Worm (Caenorhabditis elegans) whole organism, young adult: Measurements from ENCODE around the gene smc-5.
"Not testable (repeated sequence)": the region's sequence is repeated elsewhere in the genome, so short reads cannot be mapped to it uniquely, and the experiment has no call there.

Experiments used
- B0019.2 ChIP-seq: fragments of 200-800 bp; sonication (Bioruptor generic); conservative IDR thresholded peaks from 2 replicates; pipeline ENCODE4 v1.3.6; 2022; ENCODE audit warnings: missing genetic modification reagents, missing genetic modification characterization, missing compliant biosample characterization
- B0261.1 ChIP-seq: sonication (generic microtip); optimal IDR thresholded peaks from 2 replicates; lab custom pipeline; 2016; ENCODE audit warnings: mild to moderate bottlenecking, missing genetic modification characterization, moderate library complexity, missing compliant biosample characterization
- F37B4.10 ChIP-seq: fragments of 200-800 bp; sonication (Bioruptor generic); IDR thresholded peaks from 2 replicates; pipeline ENCODE4 v1.3.6; 2022; ENCODE audit warnings: missing genetic modification characterization, missing compliant biosample characterization
- F49E8.2 ChIP-seq: sonication (generic microtip); optimal IDR thresholded peaks from 3 replicates; lab custom pipeline; 2017; ENCODE audit warnings: missing genetic modification characterization, mild to moderate bottlenecking, missing compliant biosample characterization, antibody characterized with exemption, moderate library complexity; ENCODE audit not compliant: insufficient read depth
- K12H6.12 ChIP-seq: fragments of 200-800 bp; sonication (Bioruptor generic); optimal IDR thresholded peaks from 2 replicates; lab custom pipeline; 2018; ENCODE audit warnings: mild to moderate bottlenecking, missing genetic modification characterization, missing compliant biosample characterization
- T26A5.8 ChIP-seq: sonication (generic microtip); optimal IDR thresholded peaks from 2 replicates; lab custom pipeline; 2016; ENCODE audit warnings: missing genetic modification characterization, missing compliant biosample characterization
- Y53G8AR.9 ChIP-seq: fragments of 200-800 bp; sonication (Bioruptor generic); conservative IDR thresholded peaks from 2 replicates; pipeline ENCODE4 v1.3.6; 2022; ENCODE audit warnings: missing genetic modification reagents, missing genetic modification characterization, missing compliant biosample characterization
- akir-1 ChIP-seq: fragments of 200-800 bp; sonication (Bioruptor generic); optimal IDR thresholded peaks from 2 replicates; lab custom pipeline; 2018; ENCODE audit warnings: mild to moderate bottlenecking, missing genetic modification characterization, moderate library complexity, missing compliant biosample characterization
- attf-5 ChIP-seq: fragments of 200-800 bp; sonication (Bioruptor generic); optimal IDR thresholded peaks from 2 replicates; lab custom pipeline; 2018; ENCODE audit warnings: mild to moderate bottlenecking, missing genetic modification characterization, missing compliant biosample characterization
- ccch-3 ChIP-seq: fragments of 200-800 bp; sonication (Bioruptor generic); optimal IDR thresholded peaks from 2 replicates; lab custom pipeline; 2018; ENCODE audit warnings: mild to moderate bottlenecking, missing genetic modification characterization, missing compliant biosample characterization
- cebp-1 ChIP-seq, 2 experiments: fragments of 200-800 bp in 1 of 2; sonication (Bioruptor generic) in 1 of 2; sonication (generic microtip) in 1 of 2; IDR thresholded peaks in 1 of 2; optimal IDR thresholded peaks in 1 of 2; 2 replicates each; pipeline versions ENCODE4 v1.3.6 to Lab custom; 2017 to 2022; ENCODE audit warnings: missing compliant biosample characterization in 2 of 2, missing genetic modification characterization in 2 of 2, mild to moderate bottlenecking in 1 of 2, missing genetic modification reagents in 1 of 2, moderate library complexity in 1 of 2
- dpff-1 ChIP-seq: sonication (generic microtip); optimal IDR thresholded peaks from 2 replicates; lab custom pipeline; 2017; ENCODE audit warnings: mild to moderate bottlenecking, missing genetic modification characterization, missing compliant biosample characterization
- ets-4 ChIP-seq: fragments of 200-800 bp; sonication (Bioruptor generic); optimal IDR thresholded peaks from 2 replicates; lab custom pipeline; 2018; ENCODE audit warnings: mild to moderate bottlenecking, missing genetic modification characterization, missing compliant biosample characterization
- him-1 ChIP-seq: sonication (generic microtip); optimal IDR thresholded peaks from 2 replicates; lab custom pipeline; 2016; ENCODE audit warnings: missing genotype, missing genetic modification reagents, missing genetic modification characterization, missing compliant biosample characterization
- hmg-1.2 ChIP-seq: fragments of 200-800 bp; sonication (Bioruptor generic); IDR thresholded peaks from 2 replicates; pipeline ENCODE4 v1.3.6; 2022; ENCODE audit warnings: missing genetic modification reagents, missing genetic modification characterization, missing compliant biosample characterization
- lin-26 ChIP-seq: fragments of 200-800 bp; sonication (Bioruptor generic); IDR thresholded peaks from 2 replicates; pipeline ENCODE4 v1.3.6; 2022; ENCODE audit warnings: missing genetic modification reagents, missing genetic modification characterization, missing compliant biosample characterization
- lsl-1 ChIP-seq: fragments of 200-800 bp; sonication (Bioruptor generic); optimal IDR thresholded peaks from 2 replicates; lab custom pipeline; 2018; ENCODE audit warnings: mild to moderate bottlenecking, missing genetic modification characterization, moderate library complexity, missing compliant biosample characterization
- lsy-27 ChIP-seq: sonication (generic microtip); optimal IDR thresholded peaks from 2 replicates; lab custom pipeline; 2017; ENCODE audit warnings: missing genetic modification characterization, mild to moderate bottlenecking, missing compliant biosample characterization, antibody characterized with exemption, missing genotype, borderline replicate concordance; ENCODE audit not compliant: insufficient read depth
- mcd-1 ChIP-seq: fragments of 200-800 bp; sonication (Bioruptor generic); IDR thresholded peaks from 2 replicates; pipeline ENCODE4 v1.3.6; 2022; ENCODE audit warnings: missing genetic modification reagents, missing genetic modification characterization, missing compliant biosample characterization
- nfya-2 ChIP-seq: fragments of 200-800 bp; sonication (Bioruptor generic); IDR thresholded peaks from 2 replicates; pipeline ENCODE4 v1.3.6; 2022; ENCODE audit warnings: missing genetic modification reagents, missing genetic modification characterization, missing compliant biosample characterization
- nfyb-1 ChIP-seq: fragments of 200-800 bp; sonication (Bioruptor generic); IDR thresholded peaks from 2 replicates; pipeline ENCODE4 v1.3.6; 2022; ENCODE audit warnings: missing genetic modification reagents, missing genetic modification characterization, missing compliant biosample characterization
- nhr-80 ChIP-seq: sonication (generic microtip); optimal IDR thresholded peaks from 2 replicates; lab custom pipeline; 2016; ENCODE audit warnings: missing genetic modification characterization, missing compliant biosample characterization
- pbrm-1 ChIP-seq: fragments of 200-800 bp; sonication (Bioruptor generic); IDR thresholded peaks from 2 replicates; pipeline ENCODE4 v1.3.6; 2022; ENCODE audit warnings: missing genetic modification reagents, missing genetic modification characterization, missing compliant biosample characterization
- snpc-4 ChIP-seq, 5 experiments: fragments of 150-350 bp in 1 of 5; sonication (generic microtip) in 4 of 5; optimal IDR thresholded peaks; 2 replicates each; lab custom pipeline; 2014 to 2018; ENCODE audit warnings: missing genetic modification characterization in 5 of 5, missing biosample characterization in 3 of 5, antibody characterized with exemption in 2 of 5, mild to moderate bottlenecking in 2 of 5, missing compliant biosample characterization in 2 of 5, missing genotype in 2 of 5, moderate library complexity in 2 of 5, missing genetic modification reagents in 1 of 5
- sptf-2 ChIP-seq: fragments of 200-800 bp; sonication (Bioruptor generic); optimal IDR thresholded peaks from 2 replicates; lab custom pipeline; 2018; ENCODE audit warnings: mild to moderate bottlenecking, missing genetic modification characterization, missing compliant biosample characterization
- unc-130 ChIP-seq: sonication (generic microtip); optimal IDR thresholded peaks from 2 replicates; lab custom pipeline; 2016; ENCODE audit warnings: missing genetic modification reagents, missing genetic modification characterization, missing compliant biosample characterization
- zim-3 ChIP-seq: sonication (generic microtip); optimal IDR thresholded peaks from 2 replicates; lab custom pipeline; 2017; ENCODE audit warnings: mild to moderate bottlenecking, missing genetic modification characterization, moderate library complexity, missing compliant biosample characterization
- ztf-18 ChIP-seq: sonication (generic microtip); optimal IDR thresholded peaks from 2 replicates; lab custom pipeline; 2016; ENCODE audit warnings: missing genotype, mild to moderate bottlenecking, missing genetic modification characterization, missing compliant biosample characterization
- ztf-25 ChIP-seq: fragments of 200-800 bp; sonication (Bioruptor generic); IDR thresholded peaks from 2 replicates; pipeline ENCODE4 v1.3.6; 2022; ENCODE audit warnings: missing genetic modification reagents, missing genetic modification characterization, missing compliant biosample characterization
- ztf-3 ChIP-seq: fragments of 200-800 bp; sonication (Bioruptor generic); optimal IDR thresholded peaks from 2 replicates; lab custom pipeline; 2018; ENCODE audit warnings: mild to moderate bottlenecking, missing genetic modification characterization, missing compliant biosample characterization

The smc-5 gene

DNA sequence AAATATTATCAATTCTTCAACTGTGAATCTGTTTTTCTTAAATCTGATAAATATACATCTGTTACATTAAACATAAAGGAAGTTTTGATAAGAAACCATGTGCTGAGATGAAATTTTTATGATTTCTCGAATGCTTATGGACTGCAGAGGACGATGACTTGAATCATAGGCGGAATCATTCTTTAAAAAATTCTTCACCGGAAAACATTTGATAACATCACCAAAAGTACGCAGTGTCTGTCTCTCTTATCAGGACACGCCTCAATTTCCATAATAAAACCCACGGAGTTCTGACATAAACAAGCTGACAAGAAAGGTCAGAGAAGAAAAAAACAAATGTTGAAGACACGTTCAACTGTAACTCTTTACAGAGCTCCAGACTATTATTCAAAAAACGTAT lies 47.8 kb downstream of the smc-5 start, which contains the start of gene F09C12.2:
TSS of gene F09C12.2 (plus strand) at position 320 of the 400 bp plus-strand sequence.
- TF ChIP-seq pbrm-1 (no peak), dpff-1 (tag; lab: Kevin White, UChicago) (no peak), nhr-80 (tag; lab: Kevin White, UChicago) (no peak), ccch-3 (GFP tag; lab: Kevin White, UChicago) (no peak), him-1 (no peak), lin-26 (GFP tag; lab: Robert Waterston, UW) (no peak), B0019.2 (GFP tag; lab: Robert Waterston, UW) (no peak), unc-130 (GFP tag; lab: Kevin White, UChicago) (no peak), lsl-1 (GFP tag; lab: Kevin White, UChicago) (no peak), T26A5.8 (no peak), mcd-1 (GFP tag; lab: Robert Waterston, UW) (no peak), F37B4.10 (GFP tag; lab: Robert Waterston, UW) (no peak), lsy-27 (tag; lab: Kevin White, UChicago) (no peak)
- TF ChIP-seq, all 124 proteins: peak for 0

DNA sequence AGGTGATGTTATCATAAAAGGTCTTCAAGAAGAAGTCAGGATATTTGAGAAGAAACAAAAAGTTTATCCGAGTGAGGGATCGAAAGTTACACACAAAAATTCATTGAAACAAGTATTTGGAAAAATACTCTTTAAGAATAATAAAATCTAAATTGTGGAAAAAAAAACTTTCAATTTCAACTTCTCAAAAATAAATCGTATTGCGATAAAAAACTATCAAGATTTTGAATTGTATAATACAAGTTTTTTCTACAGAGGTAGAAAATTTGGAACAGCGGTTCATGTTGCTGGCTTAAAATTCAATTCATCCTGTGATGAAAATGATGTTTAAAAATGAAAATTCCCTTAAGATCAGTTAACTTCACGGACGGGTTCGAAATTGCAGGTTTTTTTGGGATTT lies 50.2 kb downstream of the smc-5 start, which contains the start of gene F09C12.8:
TSS of gene F09C12.8 (plus strand) at position 301 of the 400 bp plus-strand sequence.
- no peak for TF ChIP-seq akir-1 (GFP tag; lab: Kevin White, UChicago)
- no peak for TF ChIP-seq F49E8.2 (tag; lab: Kevin White, UChicago)
- TF ChIP-seq ets-4 (GFP tag; lab: Kevin White, UChicago): no peak
- TF ChIP-seq nfyb-1 (GFP tag; lab: Robert Waterston, UW): no peak
- no peak for TF ChIP-seq K12H6.12 (tag; lab: Kevin White, UChicago)
- no peak for TF ChIP-seq attf-5 (GFP tag; lab: Kevin White, UChicago)
- no peak for TF ChIP-seq Y53G8AR.9 (GFP tag; lab: Robert Waterston, UW)
- TF ChIP-seq pbrm-1: no peak

ce11 chrII:5115235-5115634 lies 53.3 kb downstream of the smc-5 start, which contains the start of gene msp-74:
TSS of gene msp-74 (minus strand) at chrII:5115335.
- not testable (repeated sequence) for TF ChIP-seq sptf-2 (GFP tag; lab: Kevin White, UChicago); cebp-1 (GFP tag; IDR thresholded peaks at IDR 0.05; lab: Robert Waterston, UW); cebp-1 (tag; optimal IDR thresholded peaks at IDR 0.05; lab: Kevin White, UChicago); B0261.1

DNA sequence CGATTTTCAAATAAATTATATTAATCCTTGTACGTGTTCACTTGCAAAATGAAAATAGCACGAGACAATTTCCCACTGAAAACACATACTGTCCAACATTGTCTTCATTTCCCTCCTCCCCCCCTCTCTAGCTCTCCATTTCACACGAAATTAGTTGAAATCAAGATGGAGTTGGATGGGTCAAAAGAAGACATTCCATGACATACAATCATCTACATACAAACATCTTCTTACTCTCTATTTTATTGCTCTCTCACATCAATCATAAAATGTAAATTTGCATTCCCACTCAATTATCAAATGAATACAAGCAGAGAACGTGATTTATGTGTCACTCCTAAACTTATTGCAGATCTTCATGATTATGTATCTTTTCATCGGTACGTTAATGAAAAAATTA lies 53.8 kb downstream of the smc-5 start, which contains the start of gene srsy-1:
TSS of gene srsy-1 (plus strand) at position 301 of the 400 bp plus-strand sequence.
- TF ChIP-seq lsl-1 (GFP tag; lab: Kevin White, UChicago) (no peak), K12H6.12 (tag; lab: Kevin White, UChicago) (no peak), hmg-1.2 (GFP tag; lab: Robert Waterston, UW) (no peak), nfya-2 (GFP tag; lab: Robert Waterston, UW) (no peak), snpc-4 (GFP tag; optimal IDR thresholded peaks at IDR 0.05; lab: Kevin White, UChicago) (no peak), snpc-4 (tag; optimal IDR thresholded peaks at IDR 0.05; lab: Kevin White, UChicago) (no peak), ztf-25 (no peak), attf-5 (GFP tag; lab: Kevin White, UChicago) (no peak), ztf-18 (tag; lab: Kevin White, UChicago) (no peak), B0019.2 (GFP tag; lab: Robert Waterston, UW) (no peak), ztf-3 (GFP tag; lab: Kevin White, UChicago) (no peak), zim-3 (tag; lab: Kevin White, UChicago) (no peak)
- TF ChIP-seq, all 124 proteins: peak for 0
